Worm (Caenorhabditis elegans): ENCODE measurements around the gene nspg-9.

Gene nspg-9

ce11 chrIV:14456667-14457066 lies at the start of gene nspg-9:
nspg-9 (plus strand) TSS chrIV:14456900.
- TF ChIP-seq bed-3 (GFP tag; optimal IDR thresholded peaks at IDR 0.05) (no peak), lin-13 (tag; optimal IDR thresholded peaks at IDR 0.05) (no peak), ham-2 (GFP tag; optimal IDR thresholded peaks at IDR 0.05) (no peak), mls-2 (tag; optimal IDR thresholded peaks at IDR 0.05) (no peak), sem-2 (GFP tag; optimal IDR thresholded peaks at IDR 0.05) (no peak)

ce11 chrIV:14408569-14408968 lies 48.1 kb upstream of the nspg-9 start:
- TF ChIP-seq elt-3 (tag; optimal IDR thresholded peaks at IDR 0.05) (no peak), lin-13 (tag; optimal IDR thresholded peaks at IDR 0.05) (no peak), ceh-43 (GFP tag; optimal IDR thresholded peaks at IDR 0.05) (no peak), drap-1 (GFP tag; optimal IDR thresholded peaks at IDR 0.05) (no peak)

- TF ChIP-seq nhr-76 (tag; optimal IDR thresholded peaks at IDR 0.05) (no peak), ceh-43 (GFP tag; optimal IDR thresholded peaks at IDR 0.05) (no peak), mep-1 (tag; optimal IDR thresholded peaks at IDR 0.05) (no peak)
Observed at ce11 chrIV:14412655-14413054, 44.0 kb upstream of the nspg-9 start, which contains the start of gene xdh-1. xdh-1 (minus strand) TSS chrIV:14412894.

ce11 chrIV:14413386-14413785 lies 43.3 kb upstream of the nspg-9 start:
- TF ChIP-seq mls-2 (tag; optimal IDR thresholded peaks at IDR 0.05) (no peak), mab-5 (tag; optimal IDR thresholded peaks at IDR 0.05) (no peak), zip-8 (tag; optimal IDR thresholded peaks at IDR 0.05) (no peak), ztf-11 (tag; optimal IDR thresholded peaks at IDR 0.05) (no peak), tbx-8 (GFP tag; optimal IDR thresholded peaks at IDR 0.05) (no peak), elt-1 (tag; optimal IDR thresholded peaks at IDR 0.05; ENCODE audit: borderline replicate concordance, insufficient read depth) (no peak), lin-13 (tag; optimal IDR thresholded peaks at IDR 0.05) (no peak), unc-39 (tag; optimal IDR thresholded peaks at IDR 0.05) (no peak), pha-4 (tag; optimal IDR thresholded peaks at IDR 0.05) (no peak), ceh-43 (GFP tag; optimal IDR thresholded peaks at IDR 0.05) (no peak), nhr-2 (tag; optimal IDR thresholded peaks at IDR 0.05) (no peak), nhr-76 (tag; optimal IDR thresholded peaks at IDR 0.05) (no peak), elt-3 (tag; optimal IDR thresholded peaks at IDR 0.05) (no peak), unc-120 (tag; optimal IDR thresholded peaks at IDR 0.05; ENCODE audit: poor library complexity, severe bottlenecking) (no peak), nhr-28 (tag; optimal IDR thresholded peaks at IDR 0.05) (no peak), ceh-83 (GFP tag; optimal IDR thresholded peaks at IDR 0.05) (no peak), blmp-1 (tag; optimal IDR thresholded peaks at IDR 0.05) (no peak), M03D4.4 (tag; optimal IDR thresholded peaks at IDR 0.05) (no peak)

- TF ChIP-seq nhr-28 (tag; optimal IDR thresholded peaks at IDR 0.05) (no peak), zip-8 (tag; optimal IDR thresholded peaks at IDR 0.05) (no peak)
Observed at ce11 chrIV:14414200-14414599, 42.5 kb upstream of the nspg-9 start.

- no peak for TF ChIP-seq ces-1 (GFP tag; optimal IDR thresholded peaks at IDR 0.05)
- TF ChIP-seq ham-2 (GFP tag; optimal IDR thresholded peaks at IDR 0.05) = no peak
- TF ChIP-seq mab-5 (tag; optimal IDR thresholded peaks at IDR 0.05) = no peak
- no peak for TF ChIP-seq nhr-2 (tag; optimal IDR thresholded peaks at IDR 0.05)
- TF ChIP-seq elt-1 (tag; optimal IDR thresholded peaks at IDR 0.05; ENCODE audit: borderline replicate concordance, insufficient read depth) = no peak
- TF ChIP-seq unc-62 (GFP tag; optimal IDR thresholded peaks at IDR 0.05) = no peak
- no peak for TF ChIP-seq ceh-39 (tag; optimal IDR thresholded peaks at IDR 0.05)
- TF ChIP-seq sem-2 (GFP tag; optimal IDR thresholded peaks at IDR 0.05) = no peak
- TF ChIP-seq nhr-12 (tag; optimal IDR thresholded peaks at IDR 0.05) = no peak
- no peak for TF ChIP-seq tbx-8 (GFP tag; optimal IDR thresholded peaks at IDR 0.05)
- no peak for TF ChIP-seq ceh-43 (GFP tag; optimal IDR thresholded peaks at IDR 0.05)
- no peak for TF ChIP-seq pha-4 (tag; optimal IDR thresholded peaks at IDR 0.05)
- no peak for TF ChIP-seq mls-2 (tag; optimal IDR thresholded peaks at IDR 0.05)
- TF ChIP-seq lin-32 (GFP tag; optimal IDR thresholded peaks at IDR 0.05) = no peak
- no peak for TF ChIP-seq lsy-2 (tag; optimal IDR thresholded peaks at IDR 0.05)
- no peak for TF ChIP-seq cnd-1 (tag; optimal IDR thresholded peaks at IDR 0.05)
Observed at ce11 chrIV:14417128-14417527, 39.6 kb upstream of the nspg-9 start, which contains the start of gene F55B11.6. F55B11.6 (minus strand) TSS chrIV:14417228.

Measured in whole organism, mixed stage, embryonic.